Worm (Caenorhabditis elegans): Measurements from ENCODE around the gene ZC239.5.

- no peak for TF ChIP-seq Y53F4B.3 (GFP tag; IDR thresholded peaks at IDR 0.05)
- TF ChIP-seq ztf-25 (GFP tag; IDR thresholded peaks at IDR 0.05): no peak
- no peak for TF ChIP-seq F57A8.1 (GFP tag; optimal IDR thresholded peaks at IDR 0.05)
- TF ChIP-seq ama-1 (optimal IDR thresholded peaks at IDR 0.05): no peak
- no peak for TF ChIP-seq ama-1 (GFP tag; optimal IDR thresholded peaks at IDR 0.05)
Measured at ce11 chrII:3250195-3250594, 39.7 kb downstream of the ZC239.5 start.
